Fruit fly (Drosophila melanogaster) whole organism, prepupa: Measurements from ENCODE around the gene CG34247.

ENCODE experiments used
- CG10631 ChIP-seq: fragments of 200-800 bp; sonication (Bioruptor generic); optimal IDR thresholded peaks from 2 replicates; lab custom pipeline; 2016; ENCODE audit warnings: missing biosample characterization, missing genetic modification characterization
- CG11902 ChIP-seq: fragments of 200-800 bp; sonication (Bioruptor generic); optimal IDR thresholded peaks from 3 replicates; lab custom pipeline; 2016; ENCODE audit warnings: missing biosample characterization, missing genetic modification characterization
- CG16779 ChIP-seq: fragments of 200-800 bp; sonication (Bioruptor generic); optimal IDR thresholded peaks from 3 replicates; lab custom pipeline; 2017; ENCODE audit warnings: missing biosample characterization, mild to moderate bottlenecking, missing genetic modification characterization
- Eip93F ChIP-seq: fragments of 200-800 bp; sonication (Bioruptor generic); optimal IDR thresholded peaks from 2 replicates; lab custom pipeline; 2016; ENCODE audit warnings: missing biosample characterization, mild to moderate bottlenecking, missing genetic modification characterization
- Hr39 ChIP-seq: fragments of 200-800 bp; sonication (Bioruptor generic); optimal IDR thresholded peaks from 2 replicates; lab custom pipeline; 2016; ENCODE audit warnings: missing biosample characterization, missing genetic modification characterization
- Lpt ChIP-seq: fragments of 200-800 bp; sonication (Bioruptor generic); optimal IDR thresholded peaks from 3 replicates; lab custom pipeline; 2016; ENCODE audit warnings: missing biosample characterization, missing genetic modification characterization
- Smox ChIP-seq: fragments of 200-800 bp; sonication (Bioruptor generic); optimal IDR thresholded peaks from 3 replicates; lab custom pipeline; 2016; ENCODE audit warnings: missing biosample characterization, missing genetic modification characterization
- esn ChIP-seq: fragments of 200-800 bp; sonication (Bioruptor generic); optimal IDR thresholded peaks from 2 replicates; lab custom pipeline; 2016; ENCODE audit warnings: missing biosample characterization, mild to moderate bottlenecking, missing genetic modification characterization, moderate library complexity
- lz ChIP-seq: fragments of 200-800 bp; sonication (Bioruptor generic); optimal IDR thresholded peaks from 3 replicates; lab custom pipeline; 2016; ENCODE audit warnings: missing biosample characterization, missing genetic modification characterization

DNA sequence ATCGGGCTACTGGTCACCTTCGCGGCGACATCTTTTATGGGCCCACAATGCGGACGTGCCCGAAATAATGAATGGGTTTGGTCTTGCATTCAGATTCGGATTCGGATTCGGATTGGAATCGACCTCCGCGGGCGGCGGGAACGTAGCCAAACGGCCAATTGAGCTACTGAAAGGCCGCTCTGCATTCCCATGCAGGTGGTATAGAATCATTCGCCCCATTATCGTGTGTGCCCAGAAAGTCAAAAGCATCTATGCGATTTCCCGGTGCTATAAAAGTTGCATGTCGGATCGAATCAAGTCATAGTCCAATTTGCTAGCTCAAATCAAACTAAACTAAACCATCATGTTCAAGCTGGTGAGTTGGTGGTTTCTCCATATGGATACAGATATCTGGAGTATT, 7.7 kb upstream of the CG34247 start, which contains the start of gene CG13068:
- TF ChIP-seq esn (GFP tag; lab: Kevin White, UChicago), result no peak
- TF ChIP-seq Smox (GFP tag; lab: Kevin White, UChicago), result no peak
- TF ChIP-seq Lpt (GFP tag; lab: Kevin White, UChicago), result no peak
- TF ChIP-seq CG16779, result no peak
- TF ChIP-seq Hr39, result no peak
- no peak for TF ChIP-seq lz (GFP tag; lab: Kevin White, UChicago)
- TF ChIP-seq CG11902 (GFP tag; lab: Kevin White, UChicago), result no peak
- TF ChIP-seq Eip93F (GFP tag; lab: Kevin White, UChicago), result no peak
- no peak for TF ChIP-seq CG10631
